Worm (Caenorhabditis elegans) whole organism, midembryonic: ENCODE measurements around the gene cts-1.

Experiments used
- T22C8.4 ChIP-seq: fragments of 200-800 bp; sonication (Bioruptor generic); IDR thresholded peaks from 2 replicates; pipeline ENCODE4 v1.3.6; 2022; ENCODE audit warnings: missing genetic modification characterization, missing compliant biosample characterization
- cog-1 ChIP-seq: sonication (generic microtip); optimal IDR thresholded peaks from 2 replicates; lab custom pipeline; 2016; ENCODE audit warnings: missing genetic modification characterization, missing compliant biosample characterization
- flt-1 ChIP-seq: fragments of 200-800 bp; sonication (Bioruptor generic); IDR thresholded peaks from 2 replicates; pipeline ENCODE4 v1.3.6; 2022; ENCODE audit warnings: missing genetic modification characterization, missing compliant biosample characterization
- klf-2 ChIP-seq: fragments of 200-800 bp; sonication (Bioruptor generic); conservative IDR thresholded peaks from 2 replicates; pipeline ENCODE4 v1.3.6; 2022; ENCODE audit warnings: missing genetic modification reagents, missing genetic modification characterization, missing compliant biosample characterization
- med-1 ChIP-seq: sonication (generic microtip); optimal IDR thresholded peaks from 2 replicates; lab custom pipeline; 2017; ENCODE audit warnings: missing genetic modification characterization, mild to moderate bottlenecking, missing compliant biosample characterization, antibody characterized with exemption, missing genetic modification reagents; ENCODE audit not compliant: insufficient read depth
- ref-1 ChIP-seq: fragments of 200-800 bp; sonication (Bioruptor generic); conservative IDR thresholded peaks from 2 replicates; pipeline ENCODE4 v1.3.6; 2022; ENCODE audit warnings: missing genetic modification reagents, missing genetic modification characterization, missing compliant biosample characterization
- tab-1 ChIP-seq: fragments of 200-800 bp; sonication (Bioruptor generic); IDR thresholded peaks from 2 replicates; pipeline ENCODE4 v1.3.6; 2022; ENCODE audit warnings: missing genetic modification characterization, missing compliant biosample characterization
- ztf-29 ChIP-seq: fragments of 200-800 bp; sonication (Bioruptor generic); IDR thresholded peaks from 2 replicates; pipeline ENCODE4 v1.3.6; 2022; ENCODE audit warnings: missing genetic modification reagents, missing genetic modification characterization, missing compliant biosample characterization

DNA sequence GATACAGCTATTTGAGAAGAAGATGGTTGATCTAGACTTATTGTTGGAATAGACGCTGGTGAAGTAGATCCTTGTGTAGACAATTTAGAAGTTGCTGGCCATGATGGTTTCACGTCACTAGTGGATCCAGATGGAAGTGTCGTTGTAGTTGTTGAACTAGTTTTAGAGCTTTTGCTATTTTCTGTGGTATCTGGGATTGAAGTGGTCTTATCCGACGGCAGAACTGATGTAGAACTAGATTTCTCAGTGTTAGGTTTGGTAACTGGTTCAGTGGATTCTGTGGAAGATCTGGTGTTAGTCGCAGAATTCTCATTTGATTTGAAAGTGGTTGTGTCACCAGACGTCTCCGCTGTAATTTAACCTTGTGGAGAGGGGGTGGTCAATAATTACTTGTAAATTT, 15.2 kb upstream of the cts-1 start:
- TF ChIP-seq ztf-29 (no peak), flt-1 (no peak), tab-1 (GFP tag; lab: Robert Waterston, UW) (no peak), med-1 (GFP tag; lab: Kevin White, UChicago) (no peak), ref-1 (no peak), cog-1 (tag; lab: Kevin White, UChicago) (no peak), T22C8.4 (GFP tag; lab: Robert Waterston, UW) (no peak), klf-2 (GFP tag; lab: Robert Waterston, UW) (no peak)
